Worm (Caenorhabditis elegans) whole organism, L4 larva: ENCODE results near the gene C07C7.3.

ENCODE experiments used
- D1046.2 ChIP-seq: fragments of 200-800 bp; sonication (Bioruptor generic); IDR thresholded peaks from 2 replicates; pipeline ENCODE4 v1.3.6; 2022; ENCODE audit warnings: missing genetic modification characterization, missing compliant biosample characterization
- F10B5.3 ChIP-seq: sonication (generic microtip); optimal IDR thresholded peaks from 2 replicates; lab custom pipeline; 2016; ENCODE audit warnings: mild to moderate bottlenecking, missing genetic modification characterization, missing compliant biosample characterization
- F26F4.8 ChIP-seq: fragments of 200-800 bp; sonication (Bioruptor generic); conservative IDR thresholded peaks from 2 replicates; pipeline ENCODE4 v1.3.6; 2022; ENCODE audit warnings: missing genetic modification characterization, missing compliant biosample characterization
- F37D6.2 ChIP-seq: sonication (generic microtip); optimal IDR thresholded peaks from 2 replicates; lab custom pipeline; 2016; ENCODE audit warnings: mild to moderate bottlenecking, missing genetic modification characterization, missing compliant biosample characterization
- F49E8.2 ChIP-seq: sonication (generic microtip); optimal IDR thresholded peaks from 2 replicates; lab custom pipeline; 2016; ENCODE audit warnings: missing compliant biosample characterization, mild to moderate bottlenecking, missing genetic modification characterization, borderline replicate concordance
- R02D3.7 ChIP-seq: fragments of 150-350 bp; sonication (generic microtip); optimal IDR thresholded peaks from 3 replicates; lab custom pipeline; 2014; ENCODE audit warnings: missing biosample characterization, missing genetic modification characterization
- T20F7.1 ChIP-seq: fragments of 200-800 bp; sonication (Bioruptor generic); optimal IDR thresholded peaks from 2 replicates; lab custom pipeline; 2018; ENCODE audit warnings: mild to moderate bottlenecking, missing genetic modification characterization, missing compliant biosample characterization
- Y48G9A.11 ChIP-seq: fragments of 200-800 bp; sonication (Bioruptor generic); IDR thresholded peaks from 2 replicates; pipeline ENCODE4 v1.3.6; 2022; ENCODE audit warnings: missing genetic modification reagents, missing genetic modification characterization, missing compliant biosample characterization
- ZK546.5 ChIP-seq, 2 experiments: sonication (generic microtip); optimal IDR thresholded peaks; 2 replicates each; lab custom pipeline; 2017; ENCODE audit warnings: missing biosample characterization in 2 of 2, missing genetic modification characterization in 2 of 2
- aly-2 ChIP-seq: sonication (generic microtip); optimal IDR thresholded peaks from 2 replicates; lab custom pipeline; 2018; ENCODE audit warnings: missing biosample characterization, missing genetic modification characterization
- arid-1 ChIP-seq: fragments of 200-800 bp; sonication (Bioruptor generic); conservative IDR thresholded peaks from 2 replicates; pipeline ENCODE4 v1.3.6; 2022; ENCODE audit warnings: missing genetic modification reagents, missing genetic modification characterization, missing compliant biosample characterization
- ceh-32 ChIP-seq: sonication (generic microtip); optimal IDR thresholded peaks from 2 replicates; lab custom pipeline; 2016; ENCODE audit warnings: mild to moderate bottlenecking, missing genetic modification characterization, missing compliant biosample characterization; ENCODE audit not compliant: poor library complexity
- ceh-44 ChIP-seq: fragments of 200-800 bp; sonication (Bioruptor generic); IDR thresholded peaks from 2 replicates; pipeline ENCODE4 v1.3.6; 2022; ENCODE audit warnings: missing genetic modification reagents, missing genetic modification characterization, missing compliant biosample characterization
- ceh-62 ChIP-seq: sonication (generic microtip); optimal IDR thresholded peaks from 2 replicates; lab custom pipeline; 2017; ENCODE audit warnings: missing biosample characterization, missing genetic modification characterization
- ces-1 ChIP-seq: fragments of 150-350 bp; sonication (generic microtip); optimal IDR thresholded peaks from 4 replicates; lab custom pipeline; 2014; ENCODE audit warnings: missing biosample characterization, missing genetic modification reagents, missing genetic modification characterization
- dve-1 ChIP-seq: sonication (generic microtip); optimal IDR thresholded peaks from 2 replicates; lab custom pipeline; 2017; ENCODE audit warnings: antibody characterized with exemption, mild to moderate bottlenecking, missing genetic modification characterization, missing compliant biosample characterization; ENCODE audit not compliant: insufficient read depth
- egl-27 ChIP-seq: sonication (generic microtip); optimal IDR thresholded peaks from 3 replicates; lab custom pipeline; 2017; ENCODE audit warnings: missing biosample characterization, missing genetic modification reagents, missing genetic modification characterization
- fos-1 ChIP-seq: fragments of 150-350 bp; optimal IDR thresholded peaks from 2 replicates; lab custom pipeline; 2014; ENCODE audit warnings: missing biosample characterization, missing genetic modification characterization
- hif-1 ChIP-seq, 2 experiments: sonication (generic microtip); optimal IDR thresholded peaks; 2 replicates each; lab custom pipeline; 2016 to 2017; ENCODE audit warnings: missing compliant biosample characterization in 2 of 2, missing genetic modification characterization in 2 of 2, missing genetic modification reagents in 2 of 2, missing genotype in 2 of 2, mild to moderate bottlenecking in 1 of 2
- jun-1 ChIP-seq: fragments of 150-350 bp; optimal IDR thresholded peaks from 2 replicates; lab custom pipeline; 2014; ENCODE audit warnings: missing biosample characterization, missing genetic modification reagents, missing genetic modification characterization
- lim-7 ChIP-seq: fragments of 200-800 bp; sonication (Bioruptor generic); IDR thresholded peaks from 2 replicates; pipeline ENCODE4 v1.3.6; 2022; ENCODE audit warnings: missing genetic modification characterization, missing compliant biosample characterization
- lin-1 ChIP-seq: fragments of 200-800 bp; sonication (Bioruptor generic); IDR thresholded peaks from 2 replicates; pipeline ENCODE4 v1.3.6; 2022; ENCODE audit warnings: missing genetic modification reagents, missing genetic modification characterization, missing compliant biosample characterization
- lir-3 ChIP-seq: sonication (generic microtip); optimal IDR thresholded peaks from 2 replicates; lab custom pipeline; 2016; ENCODE audit warnings: mild to moderate bottlenecking, missing genetic modification characterization, missing compliant biosample characterization
- lsy-2 ChIP-seq, 2 experiments: fragments of 150-350 bp in 1 of 2; sonication (generic microtip) in 1 of 2; optimal IDR thresholded peaks; 2 replicates each; lab custom pipeline; 2014 to 2017; ENCODE audit warnings: missing biosample characterization in 2 of 2, missing genetic modification characterization in 2 of 2
- madf-9 ChIP-seq: fragments of 200-800 bp; sonication (Bioruptor generic); conservative IDR thresholded peaks from 2 replicates; pipeline ENCODE4 v1.3.6; 2022; ENCODE audit warnings: missing genetic modification reagents, missing genetic modification characterization, missing compliant biosample characterization
- mdt-29 ChIP-seq: fragments of 200-800 bp; sonication (Bioruptor generic); IDR thresholded peaks from 2 replicates; pipeline ENCODE4 v1.3.6; 2022; ENCODE audit warnings: missing genetic modification reagents, missing genetic modification characterization, missing compliant biosample characterization
- mep-1 ChIP-seq: fragments of 150-350 bp; sonication (generic microtip); optimal IDR thresholded peaks from 3 replicates; lab custom pipeline; 2014; ENCODE audit warnings: missing biosample characterization, missing genetic modification characterization
- mxl-2 ChIP-seq: fragments of 200-800 bp; sonication (Bioruptor generic); conservative IDR thresholded peaks from 2 replicates; pipeline ENCODE4 v1.3.6; 2022; ENCODE audit warnings: missing genetic modification reagents, missing genetic modification characterization, missing compliant biosample characterization
- mxl-3 ChIP-seq: fragments of 200-800 bp; sonication (Bioruptor generic); optimal IDR thresholded peaks from 2 replicates; lab custom pipeline; 2018; ENCODE audit warnings: mild to moderate bottlenecking, missing genetic modification characterization, missing compliant biosample characterization
- nhr-25 ChIP-seq: sonication (generic microtip); optimal IDR thresholded peaks from 2 replicates; lab custom pipeline; 2017; ENCODE audit warnings: missing genetic modification characterization, mild to moderate bottlenecking, missing compliant biosample characterization, antibody characterized with exemption, moderate library complexity, borderline replicate concordance; ENCODE audit not compliant: insufficient read depth
- nhr-42 ChIP-seq: fragments of 200-800 bp; sonication (Bioruptor generic); IDR thresholded peaks from 2 replicates; pipeline ENCODE4 v1.3.6; 2022; ENCODE audit warnings: missing genetic modification characterization, missing compliant biosample characterization
- nhr-76 ChIP-seq: fragments of 150-350 bp; optimal IDR thresholded peaks from 2 replicates; lab custom pipeline; 2014; ENCODE audit warnings: missing biosample characterization, missing genetic modification characterization
- rbr-2 ChIP-seq: sonication (generic microtip); optimal IDR thresholded peaks from 2 replicates; lab custom pipeline; 2016; ENCODE audit warnings: missing genotype, missing genetic modification characterization, missing compliant biosample characterization
- snpc-1.2 ChIP-seq: fragments of 200-800 bp; sonication (Bioruptor generic); IDR thresholded peaks from 2 replicates; pipeline ENCODE4 v1.3.6; 2022; ENCODE audit warnings: missing genetic modification reagents, missing genetic modification characterization, missing compliant biosample characterization
- spr-3 ChIP-seq: fragments of 200-800 bp; sonication (Bioruptor generic); optimal IDR thresholded peaks from 2 replicates; lab custom pipeline; 2018; ENCODE audit warnings: mild to moderate bottlenecking, missing genetic modification characterization, missing compliant biosample characterization
- unc-130 ChIP-seq: sonication (generic microtip); optimal IDR thresholded peaks from 2 replicates; lab custom pipeline; 2016; ENCODE audit warnings: missing genetic modification reagents, missing genetic modification characterization, missing compliant biosample characterization

The C07C7.3 gene

DNA sequence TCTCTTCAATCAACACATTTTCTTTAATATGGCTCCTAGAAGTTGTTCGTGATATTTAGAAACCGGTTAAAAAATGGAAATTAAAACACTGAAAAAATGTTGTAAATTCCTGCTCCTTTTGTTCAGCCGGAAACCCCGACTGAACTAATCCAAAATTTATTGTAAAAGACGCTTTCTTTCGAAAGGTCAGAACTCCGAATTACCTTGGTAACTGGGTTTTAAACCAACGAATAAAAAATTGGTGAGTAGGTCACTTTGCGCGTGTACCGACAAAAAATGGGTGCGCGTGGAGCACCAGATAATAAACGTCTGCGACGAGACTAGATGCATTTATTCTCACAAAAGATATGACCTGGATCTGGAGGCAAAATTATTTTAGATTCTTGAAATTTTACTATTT, 35.2 kb upstream of the C07C7.3 start (continued):
- TF ChIP-seq T20F7.1 (no peak), arid-1 (GFP tag; lab: Robert Waterston, UW) (peak; percentile 70)

DNA sequence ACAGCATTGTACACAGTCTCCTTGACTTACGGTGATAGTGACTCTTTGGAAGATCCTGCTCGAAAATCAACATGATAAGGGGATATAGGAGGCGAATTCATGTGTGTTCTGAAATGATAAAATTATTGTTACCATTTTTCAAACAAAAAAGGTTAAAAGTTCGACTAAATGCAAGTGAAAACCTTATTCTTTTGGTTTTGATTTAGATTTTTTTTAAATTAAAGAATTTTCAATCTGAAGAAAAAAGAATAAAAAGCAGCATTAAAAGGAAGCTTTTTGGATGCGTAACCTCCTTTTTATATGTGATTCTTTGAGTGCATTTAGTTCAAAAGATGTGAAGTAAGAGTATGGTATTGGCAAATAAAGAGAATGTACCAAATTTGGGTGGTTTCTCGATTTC, 30.5 kb upstream of the C07C7.3 start, which contains the start of gene delm-1:
Gene delm-1, minus strand, starts transcription at position 101 of the 400 bp plus-strand sequence.
- TF ChIP-seq lin-1 = no peak
- TF ChIP-seq jun-1 (tag; lab: Kevin White, UChicago) = no peak
- TF ChIP-seq mep-1 (tag; lab: Kevin White, UChicago) = no peak
- no peak for TF ChIP-seq spr-3
- TF ChIP-seq hif-1 (tag; optimal IDR thresholded peaks at IDR 0.05; lab: Kevin White, UChicago) = no peak
- no peak for TF ChIP-seq Y48G9A.11 (GFP tag; lab: Robert Waterston, UW)
- no peak for TF ChIP-seq nhr-25
- TF ChIP-seq F49E8.2 (tag; lab: Kevin White, UChicago) = no peak
- TF ChIP-seq lir-3 = no peak
- no peak for TF ChIP-seq egl-27 (tag; lab: Kevin White, UChicago)

DNA sequence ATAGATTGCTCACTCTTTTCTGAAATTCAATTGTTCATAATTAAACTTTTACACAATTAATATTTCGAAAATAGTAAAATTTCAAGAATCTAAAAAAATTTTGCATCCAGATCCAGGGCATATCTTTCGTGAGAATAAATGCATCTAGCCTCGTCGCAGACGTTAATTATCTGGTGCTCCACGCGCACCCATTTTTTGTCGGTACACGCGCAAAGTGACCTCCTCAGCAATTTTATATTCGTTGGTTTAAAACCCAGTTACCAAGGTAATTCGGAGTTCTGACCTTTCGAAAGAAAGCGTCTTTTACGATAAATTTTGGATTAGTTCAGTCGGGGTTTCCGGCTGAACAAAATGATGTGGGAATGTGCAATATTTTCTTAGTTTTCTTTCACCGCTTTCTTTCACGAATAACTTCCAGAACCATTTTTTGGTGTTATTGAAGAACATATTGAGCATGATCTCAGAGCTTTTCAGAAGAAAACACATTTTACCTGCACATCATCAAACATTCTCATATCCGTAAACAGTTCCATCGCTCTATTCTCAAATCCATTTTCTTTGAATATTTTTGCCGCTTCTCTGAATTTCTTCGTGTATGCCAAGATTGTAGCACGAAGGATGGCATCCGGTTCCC, 25.6 kb upstream of the C07C7.3 start:
- TF ChIP-seq mep-1 (tag; lab: Kevin White, UChicago) = no peak
- peak; percentile 70 for TF ChIP-seq F49E8.2 (tag; lab: Kevin White, UChicago)
- no peak for TF ChIP-seq F37D6.2 (tag; lab: Kevin White, UChicago)
- no peak for TF ChIP-seq mxl-2 (GFP tag; lab: Robert Waterston, UW)
- TF ChIP-seq snpc-1.2 = peak; percentile 90
- 0 out of 2 replicates have a peak, but pooled peaks have one; percentile 9 for TF ChIP-seq mdt-29 (GFP tag; lab: Robert Waterston, UW)
- peak; percentile 39; the same call in 1 of the 2 replicates for TF ChIP-seq ceh-44
- no peak for TF ChIP-seq D1046.2
- TF ChIP-seq unc-130 (GFP tag; lab: Kevin White, UChicago) = no peak
- TF ChIP-seq ZK546.5 (tag; optimal IDR thresholded peaks at IDR 0.05; lab: Kevin White, UChicago) = no peak

DNA sequence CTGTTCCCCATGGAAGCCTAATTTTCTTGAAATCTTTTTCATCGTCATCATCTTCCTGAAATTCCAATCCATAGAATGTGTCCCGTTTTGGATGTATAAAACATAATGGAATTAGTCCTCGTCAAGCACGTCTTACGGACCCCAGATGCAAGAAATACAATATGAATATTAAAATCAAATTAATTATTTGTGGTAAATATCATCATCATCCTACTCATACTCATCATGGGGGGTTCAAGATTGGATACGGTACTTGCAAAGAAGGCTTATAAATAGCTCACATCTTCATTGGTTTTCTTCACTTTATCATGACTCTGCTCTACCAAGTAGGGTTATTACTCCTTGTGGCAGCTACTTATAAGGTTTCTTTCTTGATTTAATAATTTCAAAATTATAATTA, 21.4 kb upstream of the C07C7.3 start, which contains the start of gene flp-1:
Gene flp-1, plus strand, starts transcription at position 301 of the 400 bp plus-strand sequence.
- TF ChIP-seq fos-1 (tag; lab: Kevin White, UChicago) (no peak), ceh-62 (tag; lab: Kevin White, UChicago) (no peak), lsy-2 (tag; optimal IDR thresholded peaks at IDR 0.05; lab: Kevin White, UChicago) (no peak), ZK546.5 (tag; optimal IDR thresholded peaks at IDR 0.05; lab: Kevin White, UChicago) (no peak), F37D6.2 (tag; lab: Kevin White, UChicago) (no peak), madf-9 (GFP tag; lab: Robert Waterston, UW) (no peak), lim-7 (GFP tag; lab: Robert Waterston, UW) (no peak), aly-2 (tag; lab: Kevin White, UChicago) (no peak), ces-1 (GFP tag; lab: Kevin White, UChicago) (no peak)

DNA sequence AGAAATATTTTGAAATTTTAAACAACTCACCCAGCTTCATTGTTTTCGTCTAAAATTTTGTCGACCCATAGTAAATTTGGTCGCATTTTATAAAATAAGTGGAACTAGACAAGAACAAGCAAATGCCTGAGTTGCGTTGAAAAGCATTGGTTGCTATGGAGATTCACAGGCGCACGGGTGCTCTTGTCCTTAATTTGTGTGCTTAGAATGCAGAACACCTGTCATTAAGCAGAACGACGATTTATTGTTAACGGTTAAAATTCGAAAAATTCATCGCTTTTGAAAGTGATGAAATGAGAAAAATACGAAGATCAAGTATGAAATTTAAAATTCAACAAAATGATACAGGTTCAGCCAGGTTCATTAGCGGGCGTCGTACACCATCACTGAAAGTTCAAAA, 19.7 kb upstream of the C07C7.3 start, which contains the start of gene daf-10:
Gene daf-10, minus strand, starts transcription at position 101 of the 400 bp plus-strand sequence.
- TF ChIP-seq D1046.2 (no peak), mxl-3 (no peak), T20F7.1 (no peak), lir-3 (no peak), madf-9 (GFP tag; lab: Robert Waterston, UW) (no peak), unc-130 (GFP tag; lab: Kevin White, UChicago) (no peak), nhr-76 (tag; lab: Kevin White, UChicago) (no peak), R02D3.7 (tag; lab: Kevin White, UChicago) (no peak), dve-1 (no peak), ces-1 (GFP tag; lab: Kevin White, UChicago) (no peak), rbr-2 (tag; lab: Kevin White, UChicago) (no peak), F26F4.8 (GFP tag; lab: Robert Waterston, UW) (no peak), lsy-2 (tag; optimal IDR thresholded peaks at IDR 0.05; lab: Kevin White, UChicago) (no peak), F10B5.3 (tag; lab: Kevin White, UChicago) (no peak), nhr-42 (GFP tag; lab: Robert Waterston, UW) (no peak), ceh-32 (no peak)
